Worm (Caenorhabditis elegans) whole organism, L1 larva: ENCODE results near the gene F54E2.1.

ENCODE experiments used
- fkh-10 ChIP-seq: sonication (generic microtip); optimal IDR thresholded peaks from 2 replicates; lab custom pipeline; 2017; ENCODE audit warnings: missing biosample characterization, missing genetic modification reagents, missing genetic modification characterization
- fkh-8 ChIP-seq: sonication (generic microtip); optimal IDR thresholded peaks from 2 replicates; lab custom pipeline; 2016; ENCODE audit warnings: mild to moderate bottlenecking, missing genetic modification characterization, missing compliant biosample characterization
- hlh-4 ChIP-seq: sonication (generic microtip); optimal IDR thresholded peaks from 2 replicates; lab custom pipeline; 2016; ENCODE audit warnings: mild to moderate bottlenecking, missing genetic modification characterization, missing compliant biosample characterization
- jun-1 ChIP-seq: fragments of 150-350 bp; optimal IDR thresholded peaks from 2 replicates; lab custom pipeline; 2014; ENCODE audit warnings: missing biosample characterization, missing genetic modification reagents, missing genetic modification characterization
- lin-13 ChIP-seq: fragments of 150-350 bp; optimal IDR thresholded peaks from 2 replicates; lab custom pipeline; 2014; ENCODE audit warnings: missing biosample characterization, missing genetic modification reagents, missing genetic modification characterization
- lin-15B ChIP-seq: fragments of 150-350 bp; sonication (generic microtip); optimal IDR thresholded peaks from 3 replicates; lab custom pipeline; 2014; ENCODE audit warnings: missing biosample characterization, missing genetic modification characterization
- nhr-11 ChIP-seq: fragments of 150-350 bp; optimal IDR thresholded peaks from 2 replicates; lab custom pipeline; 2014; ENCODE audit warnings: missing biosample characterization, missing genetic modification characterization
- nhr-20 ChIP-seq: sonication (generic microtip); optimal IDR thresholded peaks from 2 replicates; lab custom pipeline; 2016; ENCODE audit warnings: mild to moderate bottlenecking, missing genetic modification characterization, missing compliant biosample characterization
- nhr-90 ChIP-seq: sonication (generic microtip); optimal IDR thresholded peaks from 2 replicates; lab custom pipeline; 2016; ENCODE audit warnings: mild to moderate bottlenecking, missing genetic modification characterization, missing compliant biosample characterization; ENCODE audit not compliant: poor library complexity
- swsn-7 ChIP-seq: sonication (generic microtip); optimal IDR thresholded peaks from 2 replicates; lab custom pipeline; 2016; ENCODE audit warnings: missing genetic modification characterization, missing compliant biosample characterization
- zag-1 ChIP-seq: fragments of 150-350 bp; optimal IDR thresholded peaks from 2 replicates; lab custom pipeline; 2014; ENCODE audit warnings: missing biosample characterization, missing genetic modification characterization

ce11 chrV:2848290-2848937 lies 38.2 kb downstream of the F54E2.1 start, which contains the start of gene srj-49:
- no peak for TF ChIP-seq fkh-10 (GFP tag; lab: Kevin White, UChicago)
- no peak for TF ChIP-seq jun-1 (tag; lab: Kevin White, UChicago)
- TF ChIP-seq nhr-90 (tag; lab: Kevin White, UChicago), result no peak
- TF ChIP-seq swsn-7 (tag; lab: Kevin White, UChicago), result no peak
- TF ChIP-seq nhr-11 (tag; lab: Kevin White, UChicago), result no peak
- no peak for TF ChIP-seq nhr-20 (tag; lab: Kevin White, UChicago)
- TF ChIP-seq lin-15B (tag; lab: Kevin White, UChicago), result no peak
- no peak for TF ChIP-seq fkh-8 (tag; lab: Kevin White, UChicago)
- TF ChIP-seq zag-1 (tag; lab: Kevin White, UChicago), result no peak
- no peak for TF ChIP-seq hlh-4 (tag; lab: Kevin White, UChicago)
- TF ChIP-seq lin-13 (GFP tag; lab: Kevin White, UChicago), result no peak
